Worm (Caenorhabditis elegans): Measurements from ENCODE around the gene ZK6.8.

ce11 chrV:388397-388796, 6.7 kb downstream of the ZK6.8 start, which contains the start of gene ZK6.6:
- TF ChIP-seq ceh-28 (tag; optimal IDR thresholded peaks at IDR 0.05) (no peak), pha-4 (tag; optimal IDR thresholded peaks at IDR 0.05) (no peak), nhr-77 (tag; optimal IDR thresholded peaks at IDR 0.05) (no peak), tbx-2 (tag; optimal IDR thresholded peaks at IDR 0.05) (no peak), R02D3.7 (tag; optimal IDR thresholded peaks at IDR 0.05) (no peak), unc-39 (tag; optimal IDR thresholded peaks at IDR 0.05) (no peak), elt-3 (tag; optimal IDR thresholded peaks at IDR 0.05) (no peak)

Measured in whole organism, L3 larva.